Fruit fly (Drosophila melanogaster) whole organism, embryonic: ENCODE measurements around the gene CG15549.

Experiments
- CG17829 ChIP-seq: fragments of 200-800 bp; optimal IDR thresholded peaks from 2 replicates; lab custom pipeline; 2019; ENCODE audit warnings: missing biosample characterization, mild to moderate bottlenecking, missing genetic modification characterization, moderate library complexity
- bigmax ChIP-seq: fragments of 200-800 bp; sonication (Bioruptor generic); optimal IDR thresholded peaks from 2 replicates; lab custom pipeline; 2018; ENCODE audit warnings: missing biosample characterization, mild to moderate bottlenecking, missing genetic modification characterization
- gcm ChIP-seq: fragments of 200-800 bp; sonication (Bioruptor generic); optimal IDR thresholded peaks from 2 replicates; lab custom pipeline; 2019; ENCODE audit warnings: missing biosample characterization, mild to moderate bottlenecking, missing genetic modification characterization, moderate library complexity
- mam ChIP-seq: fragments of 200-800 bp; sonication (Bioruptor generic); optimal IDR thresholded peaks from 3 replicates; lab custom pipeline; 2016; ENCODE audit warnings: missing biosample characterization, missing genetic modification characterization

DNA sequence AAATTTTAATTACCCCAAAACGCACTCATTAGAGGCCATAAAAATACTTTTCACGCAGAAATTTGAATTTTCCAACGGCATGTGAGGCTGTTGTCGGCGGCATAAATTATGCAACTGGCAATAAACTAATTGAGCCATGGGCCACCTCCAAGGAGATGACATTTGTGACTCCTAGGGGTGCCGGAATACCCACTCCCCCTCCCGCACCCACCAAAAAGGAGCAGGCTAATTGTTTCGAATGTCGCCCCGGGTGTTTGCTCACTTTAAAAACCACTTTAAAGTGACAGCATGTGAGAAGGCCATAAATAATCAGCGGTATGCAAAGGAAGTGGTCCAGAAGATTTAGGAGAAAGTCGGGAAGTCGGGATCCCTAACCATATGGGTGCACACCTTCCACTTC is 13.9 kb downstream of the CG15549 start:
- TF ChIP-seq bigmax (GFP tag; lab: Kevin White, UChicago) (no peak), mam (GFP tag; lab: Kevin White, UChicago) (no peak), gcm (no peak), CG17829 (no peak)
